Fruit fly (Drosophila melanogaster): ENCODE data around the gene CG4281.

- TF ChIP-seq dac (GFP tag; optimal IDR thresholded peaks at IDR 0.05) (no peak), CG3919 (GFP tag; optimal IDR thresholded peaks at IDR 0.05) (no peak), topi (GFP tag; optimal IDR thresholded peaks at IDR 0.05) (no peak), Hr38 (GFP tag; optimal IDR thresholded peaks at IDR 0.05) (no peak)
Measured at dm6 chrX:2076412-2077357, 11.7 kb upstream of the CG4281 start, which contains the start of gene CG4025.
